Worm (Caenorhabditis elegans) whole organism, mixed stage, embryonic: Measurements from ENCODE around the gene daz-1.

ENCODE experiments used
- drap-1 ChIP-seq: fragments of 200-800 bp; sonication (Bioruptor generic); optimal IDR thresholded peaks from 3 replicates; lab custom pipeline; 2018; ENCODE audit warnings: mild to moderate bottlenecking, missing genetic modification characterization, missing compliant biosample characterization
- elt-1 ChIP-seq: sonication (generic microtip); optimal IDR thresholded peaks from 2 replicates; lab custom pipeline; 2017; ENCODE audit warnings: missing genetic modification characterization, mild to moderate bottlenecking, missing compliant biosample characterization, antibody characterized with exemption, moderate library complexity, borderline replicate concordance; ENCODE audit not compliant: insufficient read depth
- elt-3 ChIP-seq: fragments of 150-350 bp; optimal IDR thresholded peaks from 2 replicates; lab custom pipeline; 2014; ENCODE audit warnings: missing biosample characterization, missing genetic modification characterization
- pha-4 ChIP-seq: fragments of 150-350 bp; optimal IDR thresholded peaks from 2 replicates; lab custom pipeline; 2018; ENCODE audit warnings: missing biosample characterization, missing genetic modification reagents, missing genetic modification characterization
- snpc-4 ChIP-seq: fragments of 150-350 bp; optimal IDR thresholded peaks from 2 replicates; lab custom pipeline; 2014; ENCODE audit warnings: missing biosample characterization, missing genetic modification characterization
- sptf-1 ChIP-seq: sonication (generic microtip); optimal IDR thresholded peaks from 2 replicates; lab custom pipeline; 2017; ENCODE audit warnings: mild to moderate bottlenecking, missing genetic modification characterization, moderate library complexity, missing compliant biosample characterization
- unc-62 ChIP-seq: fragments of 150-350 bp; optimal IDR thresholded peaks from 2 replicates; lab custom pipeline; 2014; ENCODE audit warnings: missing biosample characterization, missing genetic modification reagents, missing genetic modification characterization

- TF ChIP-seq elt-1: no peak
- no peak for TF ChIP-seq pha-4 (tag; lab: Kevin White, UChicago)
- TF ChIP-seq unc-62 (GFP tag; lab: Kevin White, UChicago): no peak
- TF ChIP-seq snpc-4 (tag; lab: Kevin White, UChicago): no peak
- TF ChIP-seq drap-1 (GFP tag; lab: Kevin White, UChicago): no peak
- TF ChIP-seq elt-3 (tag; lab: Kevin White, UChicago): no peak
- no peak for TF ChIP-seq sptf-1 (tag; lab: Kevin White, UChicago)
Observed at ce11 chrII:5458683-5459410, 2.7 kb downstream of the daz-1 start.
